Worm (Caenorhabditis elegans): ENCODE data around the gene scd-2.
A peak's percentile ranks its signal among the peaks of the same experiment; 100 is the strongest.

scd-2 gene

ce11 chrV:6656451-6657115, 23.6 kb downstream of the scd-2 start, which contains the start of gene snb-1 (continued):
- TF ChIP-seq zfp-3 (GFP tag; conservative IDR thresholded peaks at IDR 0.05) = no peak
- peak in 1 of 2 experiments; percentile 80 for TF ChIP-seq lsy-2 (tag; optimal IDR thresholded peaks at IDR 0.05)
- TF ChIP-seq zip-2 (tag; optimal IDR thresholded peaks at IDR 0.05) = no peak
- peak in 1 of 2 experiments; percentile 34 for TF ChIP-seq mdl-1 (tag; optimal IDR thresholded peaks at IDR 0.05)
- TF ChIP-seq egl-27 (tag; optimal IDR thresholded peaks at IDR 0.05) = no peak
- no peak for TF ChIP-seq jun-1 (tag; optimal IDR thresholded peaks at IDR 0.05)
- TF ChIP-seq madf-5 (GFP tag; IDR thresholded peaks at IDR 0.05) = no peak
- TF ChIP-seq D1046.2 (GFP tag; IDR thresholded peaks at IDR 0.05) = no peak
- TF ChIP-seq daf-8 (GFP tag; IDR thresholded peaks at IDR 0.05) = no peak
- no peak for TF ChIP-seq dmd-8 (GFP tag; IDR thresholded peaks at IDR 0.05)
- TF ChIP-seq tra-1 (GFP tag; IDR thresholded peaks at IDR 0.05) = 0 out of 2 replicates have a peak, but pooled peaks have one; percentile 4
- TF ChIP-seq attf-4 (tag; optimal IDR thresholded peaks at IDR 0.05) = no peak
- no peak for TF ChIP-seq lin-15B (tag; optimal IDR thresholded peaks at IDR 0.05)
- TF ChIP-seq daf-12 (tag; optimal IDR thresholded peaks at IDR 0.05) = no peak
- TF ChIP-seq arid-1 (GFP tag; conservative IDR thresholded peaks at IDR 0.05) = no peak
- peak; percentile 23; the same call in 1 of the 2 replicates for TF ChIP-seq dmd-6 (GFP tag; IDR thresholded peaks at IDR 0.05)
- no peak for TF ChIP-seq ceh-62 (tag; optimal IDR thresholded peaks at IDR 0.05)
- TF ChIP-seq zfp-2 (tag; optimal IDR thresholded peaks at IDR 0.05) = no peak
- no peak for TF ChIP-seq spr-1 (tag; optimal IDR thresholded peaks at IDR 0.05)
- no peak for TF ChIP-seq unc-39 (tag; optimal IDR thresholded peaks at IDR 0.05)
- no peak for TF ChIP-seq F10B5.3 (tag; optimal IDR thresholded peaks at IDR 0.05)
- TF ChIP-seq lin-1 (GFP tag; IDR thresholded peaks at IDR 0.05) = no peak
- TF ChIP-seq hif-1 (tag; optimal IDR thresholded peaks at IDR 0.05) = peak in 1 of 2 experiments; percentile 21
- no peak for TF ChIP-seq zag-1 (tag; optimal IDR thresholded peaks at IDR 0.05)
- TF ChIP-seq hlh-11 (tag; optimal IDR thresholded peaks at IDR 0.05) = peak; percentile 71
- no peak for TF ChIP-seq lin-39 (tag; optimal IDR thresholded peaks at IDR 0.05)
- TF ChIP-seq ceh-28 (tag; optimal IDR thresholded peaks at IDR 0.05) = peak; percentile 79
- TF ChIP-seq aha-1 (tag) = no peak
- peak; percentile 69 for TF ChIP-seq mep-1 (tag; optimal IDR thresholded peaks at IDR 0.05)
- TF ChIP-seq unc-62 (GFP tag; optimal IDR thresholded peaks at IDR 0.05 in 1 of 2) = peak in 1 of 2 experiments; percentile 95
- TF ChIP-seq unc-62 (tag; optimal IDR thresholded peaks at IDR 0.05) = no peak
- TF ChIP-seq mxl-3 (GFP tag; optimal IDR thresholded peaks at IDR 0.05) = peak; percentile 24
- no peak for TF ChIP-seq snpc-4 (tag; optimal IDR thresholded peaks at IDR 0.05)
- TF ChIP-seq nhr-48 (tag; optimal IDR thresholded peaks at IDR 0.05) = peak; percentile 38
- TF ChIP-seq dpl-1 (GFP tag; optimal IDR thresholded peaks at IDR 0.05) = peak; percentile 43
- no peak for TF ChIP-seq skn-1 (tag; optimal IDR thresholded peaks at IDR 0.05)
- TF ChIP-seq T20F7.1 (GFP tag; optimal IDR thresholded peaks at IDR 0.05) = peak; percentile 61
- TF ChIP-seq Y5F2A.4 (GFP tag; optimal IDR thresholded peaks at IDR 0.05) = no peak
- TF ChIP-seq nhr-111 (GFP tag; optimal IDR thresholded peaks at IDR 0.05) = no peak
- no peak for TF ChIP-seq aly-2 (tag; optimal IDR thresholded peaks at IDR 0.05)
- no peak for TF ChIP-seq gei-8 (GFP tag; optimal IDR thresholded peaks at IDR 0.05)
- TF ChIP-seq mes-2 (tag; optimal IDR thresholded peaks at IDR 0.05; ENCODE audit: poor library complexity, severe bottlenecking) = peak; percentile 70
- no peak for TF ChIP-seq Y75B8A.6 (GFP tag; IDR thresholded peaks at IDR 0.05)
- TF ChIP-seq T26A8.4 (GFP tag; IDR thresholded peaks at IDR 0.05) = no peak
- no peak for TF ChIP-seq egl-43 (GFP tag; IDR thresholded peaks at IDR 0.05)
- no peak for TF ChIP-seq zip-11 (GFP tag; IDR thresholded peaks at IDR 0.05)
- TF ChIP-seq set-16 (GFP tag; IDR thresholded peaks at IDR 0.05) = no peak
- no peak for TF ChIP-seq daf-19 (GFP tag; conservative IDR thresholded peaks at IDR 0.05)
- no peak for TF ChIP-seq unc-130 (GFP tag; optimal IDR thresholded peaks at IDR 0.05)
- peak; percentile 70 for TF ChIP-seq nhr-28 (tag; optimal IDR thresholded peaks at IDR 0.05)
- TF ChIP-seq F26F4.8 (GFP tag; conservative IDR thresholded peaks at IDR 0.05) = no peak
- peak; percentile 93 for TF ChIP-seq hlh-30 (tag; optimal IDR thresholded peaks at IDR 0.05; ENCODE audit: insufficient read depth)
